Fruit fly (Drosophila melanogaster) whole organism, embryonic: Measurements from ENCODE around the gene CG11550.

Experiments used
- Abd-B ChIP-seq: fragments of 200-800 bp; sonication (Bioruptor generic); optimal IDR thresholded peaks from 2 replicates; lab custom pipeline; 2018; ENCODE audit warnings: missing biosample characterization, mild to moderate bottlenecking, missing genetic modification characterization, moderate library complexity
- Bgb ChIP-seq: fragments of 200-800 bp; sonication (Bioruptor generic); IDR thresholded peaks from 2 replicates; pipeline ENCODE4 v1.3.6; 2022; ENCODE audit warnings: missing biosample characterization, missing genetic modification characterization; ENCODE audit not compliant: partially characterized antibody
- Blimp-1 ChIP-seq: fragments of 200-800 bp; sonication (Bioruptor generic); optimal IDR thresholded peaks from 3 replicates; lab custom pipeline; 2018; ENCODE audit warnings: missing biosample characterization, missing genetic modification characterization, mild to moderate bottlenecking, moderate library complexity, missing genetic modification reagents
- CG1024 ChIP-seq: fragments of 200-800 bp; sonication (Bioruptor generic); IDR thresholded peaks from 2 replicates; pipeline ENCODE4 v1.3.6; 2022; ENCODE audit warnings: missing biosample characterization, missing genetic modification characterization
- CG10431 ChIP-seq: fragments of 200-800 bp; sonication (Bioruptor generic); optimal IDR thresholded peaks from 3 replicates; lab custom pipeline; 2018; ENCODE audit warnings: missing biosample characterization, mild to moderate bottlenecking, missing genetic modification characterization
- CG12299 ChIP-seq: fragments of 200-800 bp; sonication (Bioruptor generic); optimal IDR thresholded peaks from 2 replicates; lab custom pipeline; 2018; ENCODE audit warnings: missing biosample characterization, mild to moderate bottlenecking, missing genetic modification characterization
- CG12391 ChIP-seq: fragments of 200-800 bp; sonication (Bioruptor generic); optimal IDR thresholded peaks from 3 replicates; lab custom pipeline; 2018; ENCODE audit warnings: missing biosample characterization, mild to moderate bottlenecking, missing genetic modification characterization, moderate library complexity
- CG12769 ChIP-seq: fragments of 200-800 bp; sonication (Bioruptor generic); optimal IDR thresholded peaks from 2 replicates; lab custom pipeline; 2019; ENCODE audit warnings: missing biosample characterization, mild to moderate bottlenecking, missing genetic modification characterization, moderate library complexity
- CG13287 ChIP-seq: fragments of 200-800 bp; sonication (Bioruptor generic); IDR thresholded peaks from 2 replicates; pipeline ENCODE4 v1.3.6; 2022; ENCODE audit warnings: missing biosample characterization, missing genetic modification characterization; ENCODE audit not compliant: partially characterized antibody
- CG15269 ChIP-seq: fragments of 200-800 bp; sonication (Bioruptor generic); optimal IDR thresholded peaks from 2 replicates; lab custom pipeline; 2018; ENCODE audit warnings: missing biosample characterization, mild to moderate bottlenecking, missing genetic modification characterization, moderate library complexity
- CG16863 ChIP-seq: fragments of 200-800 bp; sonication (Bioruptor generic); optimal IDR thresholded peaks from 3 replicates; lab custom pipeline; 2016; ENCODE audit warnings: missing biosample characterization, missing genetic modification characterization
- CG1832 ChIP-seq: fragments of 200-800 bp; sonication (Bioruptor generic); optimal IDR thresholded peaks from 2 replicates; lab custom pipeline; 2017; ENCODE audit warnings: missing biosample characterization, mild to moderate bottlenecking, missing genetic modification characterization, inconsistent platforms
- CG2116 ChIP-seq: fragments of 200-800 bp; sonication (Bioruptor generic); optimal IDR thresholded peaks from 3 replicates; lab custom pipeline; 2018; ENCODE audit warnings: missing biosample characterization, mild to moderate bottlenecking, missing genetic modification characterization
- CG2875 ChIP-seq: fragments of 200-800 bp; sonication (Bioruptor generic); optimal IDR thresholded peaks from 2 replicates; lab custom pipeline; 2017; ENCODE audit warnings: missing biosample characterization, mild to moderate bottlenecking, missing genetic modification characterization, missing genetic modification reagents
- CG32532 ChIP-seq: fragments of 200-800 bp; sonication (Bioruptor generic); IDR thresholded peaks from 2 replicates; pipeline ENCODE4 v1.3.6; 2022; ENCODE audit warnings: missing biosample characterization, missing genetic modification characterization
- CG32772 ChIP-seq: fragments of 200-800 bp; sonication (Bioruptor generic); IDR thresholded peaks from 2 replicates; pipeline ENCODE4 v1.3.6; 2022; ENCODE audit warnings: missing biosample characterization, missing genetic modification characterization
- CG4730 ChIP-seq: fragments of 200-800 bp; sonication (Bioruptor generic); IDR thresholded peaks from 2 replicates; pipeline ENCODE4 v1.3.6; 2022; ENCODE audit warnings: missing biosample characterization, missing genetic modification characterization
- CG5180 ChIP-seq: fragments of 200-800 bp; sonication (Bioruptor generic); optimal IDR thresholded peaks from 3 replicates; lab custom pipeline; 2017; ENCODE audit warnings: missing biosample characterization, missing genetic modification characterization, mild to moderate bottlenecking, moderate library complexity, missing genetic modification reagents
- CG6791 ChIP-seq: fragments of 200-800 bp; sonication (Bioruptor generic); IDR thresholded peaks from 3 replicates; pipeline ENCODE4 v1.3.6; 2022; ENCODE audit warnings: missing biosample characterization, missing genetic modification characterization; ENCODE audit not compliant: partially characterized antibody
- CG7357 ChIP-seq: fragments of 200-800 bp; sonication (Bioruptor generic); IDR thresholded peaks from 3 replicates; pipeline ENCODE4 v1.3.6; 2022; ENCODE audit warnings: missing biosample characterization, missing genetic modification characterization
- CG8281 ChIP-seq: fragments of 200-800 bp; sonication (Bioruptor generic); optimal IDR thresholded peaks from 2 replicates; lab custom pipeline; 2018; ENCODE audit warnings: missing biosample characterization, mild to moderate bottlenecking, missing genetic modification characterization, moderate library complexity
- CG8765 ChIP-seq: fragments of 200-800 bp; sonication (Bioruptor generic); IDR thresholded peaks from 2 replicates; pipeline ENCODE4 v1.3.6; 2022; ENCODE audit warnings: missing biosample characterization, missing genetic modification characterization
- CG8924 ChIP-seq: fragments of 200-800 bp; optimal IDR thresholded peaks from 3 replicates; lab custom pipeline; 2019; ENCODE audit warnings: missing biosample characterization, mild to moderate bottlenecking, missing genetic modification characterization, moderate library complexity
- Dad ChIP-seq: fragments of 200-800 bp; sonication (Bioruptor generic); optimal IDR thresholded peaks from 3 replicates; lab custom pipeline; 2016; ENCODE audit warnings: missing biosample characterization, missing genetic modification characterization
- Dfd ChIP-seq, 2 experiments: fragments of >200 bp; optimal IDR thresholded peaks; 2 replicates each; lab custom pipeline; 2017; ENCODE audit warnings: missing biosample characterization in 2 of 2, missing genetic modification characterization in 2 of 2
- Ets97D ChIP-seq: fragments of 200-800 bp; sonication (Bioruptor generic); optimal IDR thresholded peaks from 3 replicates; lab custom pipeline; 2016; ENCODE audit warnings: missing biosample characterization, missing genetic modification characterization
- HmgD ChIP-seq: fragments of 200-800 bp; sonication (Bioruptor generic); optimal IDR thresholded peaks from 3 replicates; lab custom pipeline; 2016; ENCODE audit warnings: missing biosample characterization, missing genetic modification characterization
- MESR4 ChIP-seq: fragments of 200-800 bp; sonication (Bioruptor generic); optimal IDR thresholded peaks from 2 replicates; lab custom pipeline; 2018; ENCODE audit warnings: missing biosample characterization, mild to moderate bottlenecking, missing genetic modification characterization, moderate library complexity
- NC2α ChIP-seq: fragments of 200-800 bp; sonication (Bioruptor generic); optimal IDR thresholded peaks from 2 replicates; lab custom pipeline; 2016; ENCODE audit warnings: missing biosample characterization, missing genetic modification characterization
- NK7.1 ChIP-seq: fragments of 200-800 bp; sonication (Bioruptor generic); optimal IDR thresholded peaks from 3 replicates; lab custom pipeline; 2016; ENCODE audit warnings: missing biosample characterization, missing genetic modification characterization
- Nf-YA ChIP-seq: fragments of 200-800 bp; sonication (Bioruptor generic); IDR thresholded peaks from 2 replicates; pipeline ENCODE4 v1.3.6; 2022; ENCODE audit warnings: missing biosample characterization, missing genetic modification characterization
- Nf-YC ChIP-seq: fragments of 200-800 bp; optimal IDR thresholded peaks from 3 replicates; lab custom pipeline; 2019; ENCODE audit warnings: missing biosample characterization, mild to moderate bottlenecking, missing genetic modification characterization, moderate library complexity
- Side ChIP-seq: fragments of 200-800 bp; sonication (Bioruptor generic); optimal IDR thresholded peaks from 2 replicates; lab custom pipeline; 2016; ENCODE audit warnings: missing biosample characterization, missing genetic modification characterization
- Sox102F ChIP-seq: fragments of 200-800 bp; sonication (Bioruptor generic); optimal IDR thresholded peaks from 2 replicates; lab custom pipeline; 2018; ENCODE audit warnings: missing biosample characterization, mild to moderate bottlenecking, missing genetic modification characterization, moderate library complexity
- Xrp1 ChIP-seq: fragments of 200-800 bp; sonication (Bioruptor generic); IDR thresholded peaks from 2 replicates; pipeline ENCODE4 v1.3.6; 2022; ENCODE audit warnings: missing biosample characterization, missing genetic modification characterization
- ab ChIP-seq: fragments of 200-800 bp; sonication (Bioruptor generic); optimal IDR thresholded peaks from 2 replicates; lab custom pipeline; 2016; ENCODE audit warnings: missing biosample characterization, missing genetic modification characterization
- ac ChIP-seq: fragments of 200-800 bp; sonication (Bioruptor generic); optimal IDR thresholded peaks from 3 replicates; lab custom pipeline; 2017; ENCODE audit warnings: missing biosample characterization, mild to moderate bottlenecking, missing genetic modification characterization
- croc ChIP-seq: fragments of 200-800 bp; sonication (Bioruptor generic); conservative IDR thresholded peaks from 3 replicates; pipeline ENCODE4 v1.3.6; 2022; ENCODE audit warnings: missing biosample characterization, missing genetic modification characterization
- fru ChIP-seq: fragments of >200 bp; optimal IDR thresholded peaks from 2 replicates; lab custom pipeline; 2017
- hb ChIP-seq: fragments of 200-800 bp; sonication (Bioruptor generic); IDR thresholded peaks from 3 replicates; pipeline ENCODE4 v1.3.6; 2022; ENCODE audit warnings: missing biosample characterization, missing genetic modification characterization; ENCODE audit not compliant: partially characterized antibody
- kay ChIP-seq: fragments of 200-800 bp; sonication (Bioruptor generic); optimal IDR thresholded peaks from 2 replicates; lab custom pipeline; 2016; ENCODE audit warnings: missing biosample characterization, missing genetic modification characterization
- pan ChIP-seq, 4 experiments: fragments of >200 bp in 3 of 4; fragments of 200-800 bp in 1 of 4; sonication (Bioruptor generic) in 1 of 4; optimal IDR thresholded peaks in 3 of 4; IDR thresholded peaks in 1 of 4; 2 replicates each; pipeline versions ENCODE4 v1.3.6 to Lab custom; 2017 to 2022; ENCODE audit warnings: missing biosample characterization in 2 of 4, missing genetic modification characterization in 2 of 4, mixed read lengths in 1 of 4
- peb ChIP-seq: fragments of 200-800 bp; sonication (Bioruptor generic); IDR thresholded peaks from 2 replicates; pipeline ENCODE4 v1.3.6; 2022; ENCODE audit warnings: missing biosample characterization, missing genetic modification characterization
- prd ChIP-seq, 3 experiments: fragments of >200 bp in 2 of 3; fragments of 200-800 bp in 1 of 3; sonication (Bioruptor generic) in 1 of 3; optimal IDR thresholded peaks in 2 of 3; IDR thresholded peaks in 1 of 3; 2 replicates in 2 of 3; 3 replicates in 1 of 3; pipeline versions ENCODE4 v1.3.6 to Lab custom; 2017 to 2022; ENCODE audit warnings: missing biosample characterization in 1 of 3, missing genetic modification characterization in 1 of 3
- row ChIP-seq: fragments of 200-800 bp; sonication (Bioruptor generic); IDR thresholded peaks from 3 replicates; pipeline ENCODE4 v1.3.6; 2022; ENCODE audit warnings: missing biosample characterization, missing genetic modification characterization
- sima ChIP-seq: fragments of 200-800 bp; sonication (Bioruptor generic); optimal IDR thresholded peaks from 2 replicates; lab custom pipeline; 2016; ENCODE audit warnings: missing biosample characterization, missing genetic modification characterization
- sob ChIP-seq: fragments of 200-800 bp; sonication (Bioruptor generic); IDR thresholded peaks from 2 replicates; pipeline ENCODE4 v1.3.6; 2022; ENCODE audit warnings: missing biosample characterization, missing genetic modification characterization
- sr ChIP-seq: fragments of 200-800 bp; sonication (Bioruptor generic); IDR thresholded peaks from 3 replicates; pipeline ENCODE4 v1.3.6; 2022; ENCODE audit warnings: missing biosample characterization, missing genetic modification characterization
- ttk ChIP-seq: fragments of 200-800 bp; sonication (Bioruptor generic); IDR thresholded peaks from 2 replicates; pipeline ENCODE4 v2.1.2; 2022; ENCODE audit warnings: missing biosample characterization, missing genetic modification characterization
- wek ChIP-seq: fragments of 200-800 bp; sonication (Bioruptor generic); optimal IDR thresholded peaks from 3 replicates; lab custom pipeline; 2018; ENCODE audit warnings: missing biosample characterization, mild to moderate bottlenecking, missing genetic modification characterization, moderate library complexity

Gene CG11550

DNA sequence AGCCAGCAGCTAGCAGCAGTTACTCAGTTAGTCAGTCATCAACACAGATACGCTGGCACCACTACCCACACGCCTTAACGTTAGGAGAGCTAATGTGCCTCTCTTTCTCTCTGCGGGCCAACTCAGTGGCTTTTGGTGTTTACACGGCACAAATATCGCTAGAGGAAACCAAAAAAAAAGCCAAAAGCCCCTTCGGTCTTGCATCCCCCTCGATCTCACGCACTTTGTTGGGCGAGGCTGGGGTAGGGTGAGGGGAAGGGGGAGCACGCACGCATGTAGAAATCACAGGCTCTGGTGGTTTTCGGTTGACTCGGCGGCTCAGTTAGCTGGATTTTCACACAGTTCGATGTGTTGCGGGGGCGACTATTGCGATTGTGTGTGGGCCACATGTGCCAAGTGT, 42.3 kb upstream of the CG11550 start:
- TF ChIP-seq HmgD: no peak
- no peak for TF ChIP-seq CG1024 (GFP tag; lab: Robert Waterston, UW)
- no peak for TF ChIP-seq Abd-B (GFP tag; lab: Kevin White, UChicago)
- TF ChIP-seq ttk: peak; percentile 44; the same call in 1 of the 2 replicates
- TF ChIP-seq CG12391 (tag; lab: Kevin White, UChicago): no peak
- TF ChIP-seq row (GFP tag; lab: Robert Waterston, UW): 0 out of 3 replicates have a peak, but pooled peaks have one; percentile 6
- TF ChIP-seq sima (GFP tag; lab: Kevin White, UChicago): no peak
- TF ChIP-seq CG1832 (GFP tag; lab: Kevin White, UChicago): peak; percentile 28
- TF ChIP-seq prd (optimal IDR thresholded peaks at IDR 0.05; lab: Kevin White, UChicago): no peak
- 0 out of 3 replicates have a peak, but pooled peaks have one; percentile 7 for TF ChIP-seq prd (GFP tag; IDR thresholded peaks at IDR 0.05; lab: Robert Waterston, UW)
- no peak for TF ChIP-seq Ets97D (GFP tag; lab: Kevin White, UChicago)
- TF ChIP-seq ac (GFP tag; lab: Kevin White, UChicago): no peak
- TF ChIP-seq croc (GFP tag; lab: Robert Waterston, UW): no peak
- TF ChIP-seq NC2α (GFP tag; lab: Kevin White, UChicago): no peak
- TF ChIP-seq CG13287 (GFP tag; lab: Robert Waterston, UW): no peak
- peak; percentile 85; the same call in 2 of the 3 replicates for TF ChIP-seq sr
- no peak for TF ChIP-seq NK7.1 (GFP tag; lab: Kevin White, UChicago)
- no peak for TF ChIP-seq Nf-YA (GFP tag; lab: Robert Waterston, UW)
- peak; percentile 12 for TF ChIP-seq kay (GFP tag; lab: Kevin White, UChicago)
- no peak for TF ChIP-seq CG12299
- TF ChIP-seq Dfd (GFP tag; optimal IDR thresholded peaks at IDR 0.05; lab: Kevin White, UChicago): no peak
- TF ChIP-seq sob: 0 out of 2 replicates have a peak, but pooled peaks have one; percentile 23
- TF ChIP-seq CG6791 (GFP tag; lab: Robert Waterston, UW): no peak
- no peak for TF ChIP-seq pan (optimal IDR thresholded peaks at IDR 0.05; lab: Kevin White, UChicago)
- peak in 1 of 2 experiments; percentile 33 for TF ChIP-seq pan (GFP tag; optimal IDR thresholded peaks at IDR 0.05 in 1 of 2, IDR thresholded peaks at IDR 0.05 in 1 of 2)
- TF ChIP-seq CG8765 (GFP tag; lab: Robert Waterston, UW): no peak
- no peak for TF ChIP-seq Dad (GFP tag; lab: Kevin White, UChicago)
- TF ChIP-seq CG32772 (GFP tag; lab: Robert Waterston, UW): no peak
- TF ChIP-seq Xrp1: 0 out of 2 replicates have a peak, but pooled peaks have one; percentile 16
- TF ChIP-seq wek (GFP tag; lab: Kevin White, UChicago): peak; percentile 13
- TF ChIP-seq Nf-YC (tag; lab: Kevin White, UChicago): no peak
- TF ChIP-seq CG2116: no peak
- TF ChIP-seq CG4730 (GFP tag; lab: Robert Waterston, UW): no peak
- no peak for TF ChIP-seq Blimp-1
- no peak for TF ChIP-seq CG16863 (GFP tag; lab: Kevin White, UChicago)
- TF ChIP-seq CG15269 (tag; lab: Kevin White, UChicago): peak; percentile 13
- TF ChIP-seq Side: no peak
- no peak for TF ChIP-seq CG8924
- TF ChIP-seq hb (GFP tag; lab: Robert Waterston, UW): no peak
- no peak for TF ChIP-seq CG8281 (tag; lab: Kevin White, UChicago)
- peak; percentile 82 for TF ChIP-seq CG12769 (tag; lab: Kevin White, UChicago)
- TF ChIP-seq ab (GFP tag; lab: Kevin White, UChicago): no peak
- peak; percentile 35 for TF ChIP-seq CG5180 (GFP tag; lab: Kevin White, UChicago)
- TF ChIP-seq peb: no peak
- peak; percentile 28 for TF ChIP-seq CG10431 (GFP tag; lab: Kevin White, UChicago)
- no peak for TF ChIP-seq CG2875 (GFP tag; lab: Kevin White, UChicago)
- TF ChIP-seq CG32532 (GFP tag; lab: Robert Waterston, UW): peak; percentile 29; the same call in 1 of the 2 replicates
- TF ChIP-seq fru (lab: Kevin White, UChicago): no peak
- no peak for TF ChIP-seq Sox102F (GFP tag; lab: Kevin White, UChicago)
- no peak for TF ChIP-seq CG7357 (GFP tag; lab: Robert Waterston, UW)
- no peak for TF ChIP-seq Bgb
- TF ChIP-seq MESR4 (GFP tag; lab: Kevin White, UChicago): no peak
